Worm (Caenorhabditis elegans): ENCODE measurements around the gene C24H12.1.
"Not testable (repeated sequence)": the region's sequence is repeated elsewhere in the genome, so short reads cannot be mapped to it uniquely, and the experiment has no call there.

Gene C24H12.1

ce11 chrII:410832-411231, 30.4 kb upstream of the C24H12.1 start, which contains the start of the genes dnsn-1 and C24H12.4 (continued):
- no peak for TF ChIP-seq nhr-77 (tag; optimal IDR thresholded peaks at IDR 0.05)
- TF ChIP-seq blmp-1 (tag; optimal IDR thresholded peaks at IDR 0.05; ENCODE audit: insufficient read depth): peak; percentile 12
- TF ChIP-seq lin-11 (tag; optimal IDR thresholded peaks at IDR 0.05): peak; percentile 96
- no peak for TF ChIP-seq ztf-11 (tag; optimal IDR thresholded peaks at IDR 0.05)
- TF ChIP-seq unc-55 (GFP tag; optimal IDR thresholded peaks at IDR 0.05): peak; percentile 98
- TF ChIP-seq C34F6.9 (tag; optimal IDR thresholded peaks at IDR 0.05): peak; percentile 94
- TF ChIP-seq mbf-1 (tag; optimal IDR thresholded peaks at IDR 0.05): no peak
- peak; percentile 88 for TF ChIP-seq nhr-6 (tag; optimal IDR thresholded peaks at IDR 0.05)
- peak; percentile 46 for TF ChIP-seq zag-1 (tag; optimal IDR thresholded peaks at IDR 0.05)
- peak; percentile 98 for TF ChIP-seq gmeb-1 (tag; optimal IDR thresholded peaks at IDR 0.05)
- TF ChIP-seq lin-13 (GFP tag; optimal IDR thresholded peaks at IDR 0.05): peak; percentile 95
- TF ChIP-seq nhr-23 (tag; optimal IDR thresholded peaks at IDR 0.05): no peak

- TF ChIP-seq nhr-11 (tag; optimal IDR thresholded peaks at IDR 0.05) (no peak), elt-3 (tag; optimal IDR thresholded peaks at IDR 0.05) (no peak), nhr-23 (tag; optimal IDR thresholded peaks at IDR 0.05) (no peak), sma-9 (GFP tag; optimal IDR thresholded peaks at IDR 0.05) (no peak), sma-9 (tag; optimal IDR thresholded peaks at IDR 0.05) (no peak), ztf-1 (GFP tag; conservative IDR thresholded peaks at IDR 0.05) (no peak), aly-2 (tag; optimal IDR thresholded peaks at IDR 0.05) (no peak), mbf-1 (tag; optimal IDR thresholded peaks at IDR 0.05) (no peak), nhr-10 (tag; optimal IDR thresholded peaks at IDR 0.05) (no peak), nhr-237 (tag; optimal IDR thresholded peaks at IDR 0.05) (no peak), nhr-12 (tag; optimal IDR thresholded peaks at IDR 0.05) (no peak), unc-39 (tag; optimal IDR thresholded peaks at IDR 0.05) (no peak), ZK546.5 (tag; optimal IDR thresholded peaks at IDR 0.05) (no peak), lsy-2 (tag; optimal IDR thresholded peaks at IDR 0.05) (no peak), zag-1 (tag; optimal IDR thresholded peaks at IDR 0.05) (no peak), nhr-129 (tag; optimal IDR thresholded peaks at IDR 0.05) (no peak), R02D3.7 (tag; optimal IDR thresholded peaks at IDR 0.05) (no peak), fos-1 (tag; optimal IDR thresholded peaks at IDR 0.05) (no peak), dmd-4 (tag; optimal IDR thresholded peaks at IDR 0.05) (no peak)
Measured at ce11 chrII:418782-419181, 22.4 kb upstream of the C24H12.1 start, which contains the start of gene C24H12.6. Gene C24H12.6 (minus strand): TSS chrII:418882.

ce11 chrII:423086-423485, 18.1 kb upstream of the C24H12.1 start, which contains the start of gene C24H12.8:
Gene C24H12.8 (minus strand): TSS chrII:423186.
- TF ChIP-seq F13H6.1 (tag; optimal IDR thresholded peaks at IDR 0.05): no peak

ce11 chrII:437279-437678, 3.9 kb upstream of the C24H12.1 start:
- TF ChIP-seq unc-39 (tag; optimal IDR thresholded peaks at IDR 0.05): no peak
- no peak for TF ChIP-seq ztf-11 (tag; optimal IDR thresholded peaks at IDR 0.05)
- TF ChIP-seq mdl-1 (tag; optimal IDR thresholded peaks at IDR 0.05): no peak
- no peak for TF ChIP-seq elt-3 (tag; optimal IDR thresholded peaks at IDR 0.05)
- no peak for TF ChIP-seq nhr-77 (tag; optimal IDR thresholded peaks at IDR 0.05)
- no peak for TF ChIP-seq Y55F3AM.14 (GFP tag; optimal IDR thresholded peaks at IDR 0.05)
- no peak for TF ChIP-seq ztf-4 (tag; optimal IDR thresholded peaks at IDR 0.05)
- no peak for TF ChIP-seq skn-1 (tag; optimal IDR thresholded peaks at IDR 0.05)

- TF ChIP-seq lin-13 (GFP tag; optimal IDR thresholded peaks at IDR 0.05); nhr-129 (tag; optimal IDR thresholded peaks at IDR 0.05); unc-62 (GFP tag; optimal IDR thresholded peaks at IDR 0.05): not testable (repeated sequence)
Measured at ce11 chrII:454646-455045, 13.4 kb downstream of the C24H12.1 start, which contains the start of gene W10D9.1. Gene W10D9.1 (plus strand): TSS chrII:454946.

ce11 chrII:456371-456770, 15.2 kb downstream of the C24H12.1 start:
- TF ChIP-seq sma-9 (GFP tag; optimal IDR thresholded peaks at IDR 0.05) (no peak), sma-9 (tag; optimal IDR thresholded peaks at IDR 0.05) (no peak), lin-13 (GFP tag; optimal IDR thresholded peaks at IDR 0.05) (peak; percentile 60), lsy-2 (tag; optimal IDR thresholded peaks at IDR 0.05) (peak; percentile 75 to 84), gmeb-1 (tag; optimal IDR thresholded peaks at IDR 0.05) (no peak)
